Worm (Caenorhabditis elegans): Measurements from ENCODE around the gene pygl-1.

DNA sequence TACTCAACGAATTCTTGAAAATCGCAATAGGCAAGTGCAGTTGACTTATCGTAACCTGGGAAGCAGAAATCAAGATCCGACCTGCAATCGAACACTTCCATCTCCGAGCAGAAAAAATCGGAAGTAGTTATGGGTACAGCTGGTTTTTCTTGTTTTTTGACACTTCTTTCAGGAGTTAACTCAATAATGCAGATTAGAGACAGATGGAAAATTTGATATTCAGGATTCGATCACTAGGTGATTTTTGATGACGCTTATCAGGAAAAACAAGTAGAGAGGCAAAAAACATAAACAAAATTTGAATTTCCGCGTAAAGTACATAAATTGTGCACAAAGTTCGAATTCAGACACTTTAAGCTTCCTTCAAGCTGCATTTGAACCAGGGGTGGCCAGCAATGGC is 30.0 kb upstream of the pygl-1 start, which contains the start of gene srw-130:
- TF ChIP-seq unc-62 (GFP tag; optimal IDR thresholded peaks at IDR 0.05) (no peak), ceh-82 (tag; optimal IDR thresholded peaks at IDR 0.05) (no peak), ztf-11 (tag; optimal IDR thresholded peaks at IDR 0.05) (no peak), egl-27 (tag; optimal IDR thresholded peaks at IDR 0.05) (no peak), ztf-4 (tag; optimal IDR thresholded peaks at IDR 0.05) (no peak)
